Worm (Caenorhabditis elegans) whole organism, young adult: ENCODE data around the gene egl-45.

Experiments used
- B0019.2 ChIP-seq: fragments of 200-800 bp; sonication (Bioruptor generic); conservative IDR thresholded peaks from 2 replicates; pipeline ENCODE4 v1.3.6; 2022; ENCODE audit warnings: missing genetic modification reagents, missing genetic modification characterization, missing compliant biosample characterization
- B0035.1 ChIP-seq: sonication (generic microtip); optimal IDR thresholded peaks from 2 replicates; lab custom pipeline; 2016; ENCODE audit warnings: missing genetic modification characterization, mild to moderate bottlenecking, missing compliant biosample characterization, missing genotype, missing genetic modification reagents
- F10E7.11 ChIP-seq: sonication (generic microtip); optimal IDR thresholded peaks from 2 replicates; lab custom pipeline; 2017; ENCODE audit warnings: mild to moderate bottlenecking, missing genetic modification characterization, moderate library complexity, missing compliant biosample characterization
- F22D6.2 ChIP-seq: sonication (generic microtip); optimal IDR thresholded peaks from 2 replicates; lab custom pipeline; 2016; ENCODE audit warnings: mild to moderate bottlenecking, missing genetic modification characterization, missing compliant biosample characterization
- F23B12.7 ChIP-seq: sonication (generic microtip); optimal IDR thresholded peaks from 2 replicates; lab custom pipeline; 2017; ENCODE audit warnings: missing genetic modification characterization, mild to moderate bottlenecking, missing compliant biosample characterization, antibody characterized with exemption, moderate library complexity; ENCODE audit not compliant: insufficient read depth
- F33H1.4 ChIP-seq: fragments of 200-800 bp; sonication (Bioruptor generic); IDR thresholded peaks from 2 replicates; pipeline ENCODE4 v1.3.6; 2022; ENCODE audit warnings: missing genetic modification reagents, missing genetic modification characterization, missing compliant biosample characterization
- F37B4.10 ChIP-seq: fragments of 200-800 bp; sonication (Bioruptor generic); IDR thresholded peaks from 2 replicates; pipeline ENCODE4 v1.3.6; 2022; ENCODE audit warnings: missing genetic modification characterization, missing compliant biosample characterization
- F39B2.1 ChIP-seq: fragments of 200-800 bp; sonication (Bioruptor generic); IDR thresholded peaks from 2 replicates; pipeline ENCODE4 v1.3.6; 2022; ENCODE audit warnings: missing genetic modification reagents, missing genetic modification characterization, missing compliant biosample characterization
- F49E8.2 ChIP-seq: sonication (generic microtip); optimal IDR thresholded peaks from 3 replicates; lab custom pipeline; 2017; ENCODE audit warnings: missing genetic modification characterization, mild to moderate bottlenecking, missing compliant biosample characterization, antibody characterized with exemption, moderate library complexity; ENCODE audit not compliant: insufficient read depth
- F55B11.4 ChIP-seq: sonication (generic microtip); optimal IDR thresholded peaks from 2 replicates; lab custom pipeline; 2016; ENCODE audit warnings: missing compliant biosample characterization, missing genetic modification characterization, borderline replicate concordance; ENCODE audit not compliant: insufficient read depth
- F57A8.1 ChIP-seq: fragments of 200-800 bp; sonication (Bioruptor generic); optimal IDR thresholded peaks from 2 replicates; lab custom pipeline; 2018; ENCODE audit warnings: mild to moderate bottlenecking, missing genetic modification characterization, moderate library complexity, missing compliant biosample characterization
- Y56A3A.18 ChIP-seq: fragments of 200-800 bp; sonication (Bioruptor generic); IDR thresholded peaks from 2 replicates; pipeline ENCODE4 v1.3.6; 2022; ENCODE audit warnings: missing genetic modification reagents, missing genetic modification characterization, missing compliant biosample characterization
- Y95B8A.8 ChIP-seq: fragments of 200-800 bp; sonication (Bioruptor generic); IDR thresholded peaks from 2 replicates; pipeline ENCODE4 v1.3.6; 2022; ENCODE audit warnings: missing genetic modification reagents, missing genetic modification characterization, missing compliant biosample characterization
- akir-1 ChIP-seq: fragments of 200-800 bp; sonication (Bioruptor generic); optimal IDR thresholded peaks from 2 replicates; lab custom pipeline; 2018; ENCODE audit warnings: mild to moderate bottlenecking, missing genetic modification characterization, moderate library complexity, missing compliant biosample characterization
- attf-5 ChIP-seq: fragments of 200-800 bp; sonication (Bioruptor generic); optimal IDR thresholded peaks from 2 replicates; lab custom pipeline; 2018; ENCODE audit warnings: mild to moderate bottlenecking, missing genetic modification characterization, missing compliant biosample characterization
- attf-6 ChIP-seq: fragments of 200-800 bp; sonication (Bioruptor generic); IDR thresholded peaks from 2 replicates; pipeline ENCODE4 v1.3.6; 2022; ENCODE audit warnings: missing genetic modification reagents, missing genetic modification characterization, missing compliant biosample characterization
- cebp-1 ChIP-seq, 2 experiments: fragments of 200-800 bp in 1 of 2; sonication (Bioruptor generic) in 1 of 2; sonication (generic microtip) in 1 of 2; IDR thresholded peaks in 1 of 2; optimal IDR thresholded peaks in 1 of 2; 2 replicates each; pipeline versions ENCODE4 v1.3.6 to Lab custom; 2017 to 2022; ENCODE audit warnings: missing compliant biosample characterization in 2 of 2, missing genetic modification characterization in 2 of 2, mild to moderate bottlenecking in 1 of 2, missing genetic modification reagents in 1 of 2, moderate library complexity in 1 of 2
- cebp-2 ChIP-seq: fragments of 200-800 bp; sonication (Bioruptor generic); IDR thresholded peaks from 2 replicates; pipeline ENCODE4 v1.3.6; 2022; ENCODE audit warnings: missing genetic modification characterization, missing compliant biosample characterization
- ceh-27 ChIP-seq: fragments of 200-800 bp; sonication (Bioruptor generic); optimal IDR thresholded peaks from 2 replicates; lab custom pipeline; 2018; ENCODE audit warnings: mild to moderate bottlenecking, missing genetic modification characterization, moderate library complexity, missing compliant biosample characterization
- dox-1 ChIP-seq: fragments of 200-800 bp; sonication (Bioruptor generic); IDR thresholded peaks from 2 replicates; pipeline ENCODE4 v1.3.6; 2022; ENCODE audit warnings: missing genetic modification reagents, missing genetic modification characterization, missing compliant biosample characterization
- dpl-1 ChIP-seq: fragments of 150-350 bp; optimal IDR thresholded peaks from 2 replicates; lab custom pipeline; 2014; ENCODE audit warnings: missing biosample characterization, missing genetic modification reagents, missing genetic modification characterization
- efl-1 ChIP-seq: fragments of 150-350 bp; optimal IDR thresholded peaks from 2 replicates; lab custom pipeline; 2014; ENCODE audit warnings: missing biosample characterization, missing genetic modification reagents, missing genetic modification characterization
- egl-18 ChIP-seq: fragments of 200-800 bp; sonication (Bioruptor generic); IDR thresholded peaks from 2 replicates; pipeline ENCODE4 v1.3.6; 2022; ENCODE audit warnings: missing genetic modification reagents, missing genetic modification characterization, missing compliant biosample characterization
- him-1 ChIP-seq: sonication (generic microtip); optimal IDR thresholded peaks from 2 replicates; lab custom pipeline; 2016; ENCODE audit warnings: missing genotype, missing genetic modification reagents, missing genetic modification characterization, missing compliant biosample characterization
- hlh-12 ChIP-seq: sonication (generic microtip); optimal IDR thresholded peaks from 2 replicates; lab custom pipeline; 2016; ENCODE audit warnings: missing genetic modification characterization, missing compliant biosample characterization
- lin-26 ChIP-seq: fragments of 200-800 bp; sonication (Bioruptor generic); IDR thresholded peaks from 2 replicates; pipeline ENCODE4 v1.3.6; 2022; ENCODE audit warnings: missing genetic modification reagents, missing genetic modification characterization, missing compliant biosample characterization
- lin-54 ChIP-seq: fragments of 200-800 bp; sonication (Bioruptor generic); optimal IDR thresholded peaks from 2 replicates; lab custom pipeline; 2018; ENCODE audit warnings: mild to moderate bottlenecking, missing genetic modification characterization, missing compliant biosample characterization
- madf-10 ChIP-seq: sonication (generic microtip); optimal IDR thresholded peaks from 2 replicates; lab custom pipeline; 2016; ENCODE audit warnings: mild to moderate bottlenecking, missing genetic modification characterization, missing compliant biosample characterization
- mcd-1 ChIP-seq: fragments of 200-800 bp; sonication (Bioruptor generic); IDR thresholded peaks from 2 replicates; pipeline ENCODE4 v1.3.6; 2022; ENCODE audit warnings: missing genetic modification reagents, missing genetic modification characterization, missing compliant biosample characterization
- mes-4 ChIP-seq: sonication (generic microtip); optimal IDR thresholded peaks from 2 replicates; lab custom pipeline; 2016; ENCODE audit warnings: missing genotype, missing genetic modification characterization, missing compliant biosample characterization
- mxl-1 ChIP-seq: sonication (generic microtip); optimal IDR thresholded peaks from 2 replicates; lab custom pipeline; 2016; ENCODE audit warnings: missing genetic modification characterization, missing compliant biosample characterization
- nfyb-1 ChIP-seq: fragments of 200-800 bp; sonication (Bioruptor generic); IDR thresholded peaks from 2 replicates; pipeline ENCODE4 v1.3.6; 2022; ENCODE audit warnings: missing genetic modification reagents, missing genetic modification characterization, missing compliant biosample characterization
- nhr-120 ChIP-seq: fragments of 200-800 bp; sonication (Bioruptor generic); IDR thresholded peaks from 2 replicates; pipeline ENCODE4 v1.3.6; 2022; ENCODE audit warnings: missing genetic modification characterization, missing compliant biosample characterization
- nhr-90 ChIP-seq: sonication (generic microtip); optimal IDR thresholded peaks from 2 replicates; lab custom pipeline; 2016; ENCODE audit warnings: missing genotype, mild to moderate bottlenecking, missing genetic modification characterization, missing compliant biosample characterization
- rec-8 ChIP-seq, 2 experiments: sonication (generic microtip); optimal IDR thresholded peaks; 2 replicates each; lab custom pipeline; 2016; ENCODE audit warnings: mild to moderate bottlenecking in 2 of 2, missing genetic modification characterization in 2 of 2, missing genetic modification reagents in 2 of 2, missing genotype in 2 of 2, missing biosample characterization in 1 of 2, missing compliant biosample characterization in 1 of 2, moderate library complexity in 1 of 2
- sdz-38 ChIP-seq: sonication (generic microtip); optimal IDR thresholded peaks from 2 replicates; lab custom pipeline; 2016; ENCODE audit warnings: missing genotype, missing genetic modification characterization, missing compliant biosample characterization
- sea-2 ChIP-seq: fragments of 200-800 bp; sonication (Bioruptor generic); IDR thresholded peaks from 2 replicates; pipeline ENCODE4 v1.3.6; 2022; ENCODE audit warnings: missing genetic modification characterization, missing compliant biosample characterization
- snpc-1.3 ChIP-seq: sonication (generic microtip); optimal IDR thresholded peaks from 2 replicates; lab custom pipeline; 2017; ENCODE audit warnings: missing genetic modification characterization, mild to moderate bottlenecking, missing compliant biosample characterization, antibody characterized with exemption, moderate library complexity, missing genotype, missing genetic modification reagents; ENCODE audit not compliant: insufficient read depth
- snpc-4 ChIP-seq, 5 experiments: fragments of 150-350 bp in 1 of 5; sonication (generic microtip) in 4 of 5; optimal IDR thresholded peaks; 2 replicates each; lab custom pipeline; 2014 to 2018; ENCODE audit warnings: missing genetic modification characterization in 5 of 5, missing biosample characterization in 3 of 5, antibody characterized with exemption in 2 of 5, mild to moderate bottlenecking in 2 of 5, missing compliant biosample characterization in 2 of 5, missing genotype in 2 of 5, moderate library complexity in 2 of 5, missing genetic modification reagents in 1 of 5
- sptf-2 ChIP-seq: fragments of 200-800 bp; sonication (Bioruptor generic); optimal IDR thresholded peaks from 2 replicates; lab custom pipeline; 2018; ENCODE audit warnings: mild to moderate bottlenecking, missing genetic modification characterization, missing compliant biosample characterization
- tbx-9 ChIP-seq: sonication (generic microtip); optimal IDR thresholded peaks from 2 replicates; lab custom pipeline; 2016; ENCODE audit warnings: borderline replicate concordance, missing genetic modification characterization, inconsistent platforms, missing compliant biosample characterization
- tlf-1 ChIP-seq: fragments of 200-800 bp; sonication (Bioruptor generic); optimal IDR thresholded peaks from 2 replicates; lab custom pipeline; 2018; ENCODE audit warnings: mild to moderate bottlenecking, missing genetic modification characterization, missing compliant biosample characterization
- unc-62 ChIP-seq: fragments of 150-350 bp; optimal IDR thresholded peaks from 2 replicates; lab custom pipeline; 2014; ENCODE audit warnings: missing biosample characterization, missing genetic modification reagents, missing genetic modification characterization
- zfh-2 ChIP-seq: fragments of 200-800 bp; sonication (Bioruptor generic); conservative IDR thresholded peaks from 2 replicates; pipeline ENCODE4 v1.3.6; 2022; ENCODE audit warnings: missing genetic modification reagents, missing genetic modification characterization, missing compliant biosample characterization
- ztf-26 ChIP-seq: sonication (generic microtip); optimal IDR thresholded peaks from 2 replicates; lab custom pipeline; 2017; ENCODE audit warnings: missing genetic modification characterization, missing compliant biosample characterization

The egl-45 gene

DNA sequence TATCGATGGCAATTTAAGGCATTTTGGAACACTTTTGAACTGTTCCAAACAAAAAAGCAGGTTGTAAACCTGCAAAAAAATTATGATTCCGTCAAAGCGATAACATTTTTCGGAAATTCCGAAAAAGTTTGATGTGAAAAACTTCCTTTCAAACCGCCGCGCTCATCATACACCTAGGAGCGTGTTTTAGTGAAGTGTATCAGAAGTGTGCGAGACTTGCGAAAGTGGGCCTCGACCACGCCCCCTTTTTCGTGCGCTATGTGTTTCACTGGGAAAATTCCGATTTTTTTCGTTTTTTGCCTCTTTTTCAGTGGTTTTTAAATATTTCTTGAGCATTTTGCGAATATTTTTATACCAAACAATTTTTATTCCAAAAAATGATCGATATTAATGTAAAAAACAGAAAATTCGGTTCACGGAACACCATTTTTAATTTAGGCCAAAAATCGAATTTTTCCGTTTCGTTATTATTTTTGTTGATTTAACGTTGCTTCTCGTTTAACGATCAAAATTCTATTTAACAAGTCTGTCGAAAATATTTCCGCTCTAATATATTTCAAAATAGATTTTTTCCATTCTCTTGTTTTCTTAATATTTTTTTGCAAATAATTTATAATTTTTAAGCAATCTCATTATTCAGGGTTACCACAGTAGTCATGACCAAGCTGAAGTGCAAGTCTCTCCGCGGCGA, 26.2 kb upstream of the egl-45 start, which contains the start of gene rpl-35 (continued):
- TF ChIP-seq dox-1 (peak; percentile 100), F23B12.7 (tag; lab: Kevin White, UChicago) (peak; percentile 99), sptf-2 (peak; percentile 95), B0019.2 (GFP tag; lab: Robert Waterston, UW) (peak; percentile 99), akir-1 (GFP tag; lab: Kevin White, UChicago) (peak; percentile 88), Y56A3A.18 (GFP tag; lab: Robert Waterston, UW) (peak; percentile 99; the same call in 1 of the 2 replicates), tbx-9 (peak; percentile 48), zfh-2 (no peak; the same call in 1 of the 2 replicates), mes-4 (tag; lab: Kevin White, UChicago) (peak; percentile 75), attf-6 (GFP tag; lab: Robert Waterston, UW) (peak; percentile 90), F22D6.2 (tag; lab: Kevin White, UChicago) (peak; percentile 94), snpc-1.3 (tag; lab: Kevin White, UChicago) (peak; percentile 98), F33H1.4 (GFP tag; lab: Robert Waterston, UW) (peak; percentile 96), Y95B8A.8 (peak; percentile 100), unc-62 (GFP tag; lab: Kevin White, UChicago) (peak; percentile 41), snpc-4 (GFP tag; optimal IDR thresholded peaks at IDR 0.05; lab: Kevin White, UChicago) (peak; percentile 93), snpc-4 (tag; optimal IDR thresholded peaks at IDR 0.05; lab: Kevin White, UChicago) (peak; percentile 90 to 95 (median 91)), egl-18 (GFP tag; lab: Robert Waterston, UW) (peak; percentile 99), tlf-1 (GFP tag; lab: Kevin White, UChicago) (peak; percentile 100), rec-8 (tag; optimal IDR thresholded peaks at IDR 0.05; lab: Kevin White, UChicago) (peak; percentile 90 to 98), F39B2.1 (GFP tag; lab: Robert Waterston, UW) (peak; percentile 95), F49E8.2 (tag; lab: Kevin White, UChicago) (peak; percentile 99), lin-54 (GFP tag; lab: Kevin White, UChicago) (peak; percentile 100), F55B11.4 (tag; lab: Kevin White, UChicago) (no peak), nhr-120 (GFP tag; lab: Robert Waterston, UW) (peak; percentile 97), B0035.1 (tag; lab: Kevin White, UChicago) (peak; percentile 95), ceh-27 (peak; percentile 100), hlh-12 (tag; lab: Kevin White, UChicago) (no peak), cebp-2 (GFP tag; lab: Robert Waterston, UW) (peak; percentile 96), sdz-38 (tag; lab: Kevin White, UChicago) (no peak), efl-1 (GFP tag; lab: Kevin White, UChicago) (peak; percentile 99), attf-5 (peak; percentile 100), mxl-1 (tag; lab: Kevin White, UChicago) (peak; percentile 55), nfyb-1 (GFP tag; lab: Robert Waterston, UW) (peak; percentile 99), F10E7.11 (tag; lab: Kevin White, UChicago) (peak; percentile 89), madf-10 (tag; lab: Kevin White, UChicago) (peak; percentile 97), ztf-26 (tag; lab: Kevin White, UChicago) (peak; percentile 98), cebp-1 (GFP tag; IDR thresholded peaks at IDR 0.05; lab: Robert Waterston, UW) (peak; percentile 97), cebp-1 (tag; optimal IDR thresholded peaks at IDR 0.05; lab: Kevin White, UChicago) (peak; percentile 99), lin-26 (GFP tag; lab: Robert Waterston, UW) (peak; percentile 97), mcd-1 (peak; percentile 99), F37B4.10 (GFP tag; lab: Robert Waterston, UW) (peak; percentile 96), dpl-1 (peak; percentile 100), F57A8.1 (GFP tag; lab: Kevin White, UChicago) (peak; percentile 91), nhr-90 (peak; percentile 93), sea-2 (GFP tag; lab: Robert Waterston, UW) (peak; percentile 93), him-1 (tag; lab: Kevin White, UChicago) (peak; percentile 99)
